Worm (Caenorhabditis elegans) whole organism, L2 larva: ENCODE data around the gene ZK632.4.

Experiments
- C34F6.9 ChIP-seq: fragments of 150-350 bp; optimal IDR thresholded peaks from 2 replicates; lab custom pipeline; 2014; ENCODE audit warnings: missing biosample characterization, missing genetic modification characterization
- F13H6.1 ChIP-seq: sonication (generic microtip); optimal IDR thresholded peaks from 2 replicates; lab custom pipeline; 2016; ENCODE audit warnings: missing genetic modification characterization, missing compliant biosample characterization
- R02D3.7 ChIP-seq: fragments of 150-350 bp; optimal IDR thresholded peaks from 2 replicates; lab custom pipeline; 2014; ENCODE audit warnings: missing biosample characterization, missing genetic modification characterization
- alr-1 ChIP-seq: fragments of 150-350 bp; optimal IDR thresholded peaks from 2 replicates; lab custom pipeline; 2014; ENCODE audit warnings: missing biosample characterization, missing genetic modification characterization
- aly-2 ChIP-seq: fragments of 150-350 bp; optimal IDR thresholded peaks from 2 replicates; lab custom pipeline; 2014; ENCODE audit warnings: missing biosample characterization, missing genetic modification characterization
- ama-1 ChIP-seq: fragments of 150-350 bp; optimal IDR thresholded peaks from 2 replicates; lab custom pipeline; 2018; ENCODE audit warnings: inconsistent platforms
- blmp-1 ChIP-seq: sonication (generic microtip); optimal IDR thresholded peaks from 2 replicates; lab custom pipeline; 2017; ENCODE audit warnings: missing genetic modification characterization, mild to moderate bottlenecking, missing compliant biosample characterization, antibody characterized with exemption, moderate library complexity; ENCODE audit not compliant: insufficient read depth
- ceh-16 ChIP-seq: fragments of 150-350 bp; optimal IDR thresholded peaks from 2 replicates; lab custom pipeline; 2014; ENCODE audit warnings: missing biosample characterization, missing genetic modification characterization
- ceh-82 ChIP-seq: fragments of 150-350 bp; optimal IDR thresholded peaks from 2 replicates; lab custom pipeline; 2014; ENCODE audit warnings: missing biosample characterization, missing genetic modification characterization
- dmd-4 ChIP-seq: sonication (generic microtip); optimal IDR thresholded peaks from 2 replicates; lab custom pipeline; 2017; ENCODE audit warnings: missing biosample characterization, missing genetic modification characterization
- egl-27 ChIP-seq: sonication (generic microtip); optimal IDR thresholded peaks from 3 replicates; lab custom pipeline; 2017; ENCODE audit warnings: missing biosample characterization, missing genetic modification reagents, missing genetic modification characterization
- elt-1 ChIP-seq: fragments of 150-350 bp; optimal IDR thresholded peaks from 2 replicates; lab custom pipeline; 2014; ENCODE audit warnings: missing biosample characterization, missing genetic modification characterization
- elt-3 ChIP-seq: sonication (generic microtip); optimal IDR thresholded peaks from 2 replicates; lab custom pipeline; 2017; ENCODE audit warnings: missing biosample characterization, missing genetic modification characterization
- fos-1 ChIP-seq: fragments of 150-350 bp; optimal IDR thresholded peaks from 2 replicates; lab custom pipeline; 2014; ENCODE audit warnings: missing biosample characterization, missing genetic modification characterization
- gmeb-1 ChIP-seq: fragments of 150-350 bp; optimal IDR thresholded peaks from 2 replicates; lab custom pipeline; 2014; ENCODE audit warnings: missing biosample characterization, missing genetic modification characterization
- lin-11 ChIP-seq: fragments of 150-350 bp; sonication (generic microtip); optimal IDR thresholded peaks from 2 replicates; lab custom pipeline; 2014; ENCODE audit warnings: missing biosample characterization, missing genetic modification characterization, inconsistent platforms, mixed read lengths
- lin-13 ChIP-seq: fragments of 150-350 bp; optimal IDR thresholded peaks from 2 replicates; lab custom pipeline; 2014; ENCODE audit warnings: missing biosample characterization, missing genetic modification reagents, missing genetic modification characterization
- lin-39 ChIP-seq: fragments of 150-350 bp; optimal IDR thresholded peaks from 2 replicates; lab custom pipeline; 2014; ENCODE audit warnings: missing biosample characterization, missing genetic modification reagents, missing genetic modification characterization
- mab-5 ChIP-seq: fragments of 150-350 bp; optimal IDR thresholded peaks from 2 replicates; lab custom pipeline; 2014; ENCODE audit warnings: missing biosample characterization, missing genetic modification characterization
- mbf-1 ChIP-seq: sonication (generic microtip); optimal IDR thresholded peaks from 2 replicates; lab custom pipeline; 2017; ENCODE audit warnings: missing biosample characterization, missing genetic modification characterization
- mdl-1 ChIP-seq, 2 experiments: fragments of 150-350 bp in 1 of 2; sonication (generic microtip) in 1 of 2; optimal IDR thresholded peaks; 2 replicates each; lab custom pipeline; 2017; ENCODE audit warnings: missing biosample characterization in 2 of 2, missing genetic modification characterization in 2 of 2
- nhr-10 ChIP-seq: sonication (generic microtip); optimal IDR thresholded peaks from 2 replicates; lab custom pipeline; 2017; ENCODE audit warnings: missing biosample characterization, missing genetic modification characterization
- nhr-11 ChIP-seq: fragments of 150-350 bp; optimal IDR thresholded peaks from 2 replicates; lab custom pipeline; 2014; ENCODE audit warnings: missing biosample characterization, missing genetic modification characterization
- nhr-12 ChIP-seq: fragments of 150-350 bp; optimal IDR thresholded peaks from 2 replicates; lab custom pipeline; 2014; ENCODE audit warnings: missing biosample characterization, missing genetic modification characterization
- nhr-129 ChIP-seq: fragments of 150-350 bp; optimal IDR thresholded peaks from 2 replicates; lab custom pipeline; 2014; ENCODE audit warnings: missing biosample characterization, missing genetic modification characterization
- nhr-21 ChIP-seq: fragments of 150-350 bp; optimal IDR thresholded peaks from 2 replicates; lab custom pipeline; 2014; ENCODE audit warnings: missing biosample characterization, missing genetic modification characterization
- nhr-237 ChIP-seq: fragments of 150-350 bp; optimal IDR thresholded peaks from 2 replicates; lab custom pipeline; 2014; ENCODE audit warnings: missing biosample characterization, missing genetic modification characterization
- nhr-25 ChIP-seq: fragments of 150-350 bp; sonication (generic microtip); optimal IDR thresholded peaks from 3 replicates; lab custom pipeline; 2014; ENCODE audit warnings: missing biosample characterization, missing genetic modification characterization
- nhr-6 ChIP-seq: fragments of 150-350 bp; optimal IDR thresholded peaks from 2 replicates; lab custom pipeline; 2014; ENCODE audit warnings: missing biosample characterization, missing genetic modification characterization
- nhr-77 ChIP-seq: fragments of 150-350 bp; optimal IDR thresholded peaks from 2 replicates; lab custom pipeline; 2014; ENCODE audit warnings: missing biosample characterization, missing genetic modification characterization
- peb-1 ChIP-seq: fragments of 150-350 bp; optimal IDR thresholded peaks from 2 replicates; lab custom pipeline; 2014; ENCODE audit warnings: missing biosample characterization, missing genetic modification characterization
- sem-4 ChIP-seq: fragments of 150-350 bp; optimal IDR thresholded peaks from 2 replicates; lab custom pipeline; 2014; ENCODE audit warnings: missing biosample characterization, missing genetic modification reagents, missing genetic modification characterization
- skn-1 ChIP-seq: sonication (generic microtip); optimal IDR thresholded peaks from 2 replicates; lab custom pipeline; 2017; ENCODE audit warnings: missing biosample characterization, missing genetic modification characterization
- sma-3 ChIP-seq: sonication (generic microtip); optimal IDR thresholded peaks from 2 replicates; lab custom pipeline; 2016; ENCODE audit warnings: missing genetic modification reagents, missing genetic modification characterization, missing compliant biosample characterization
- sma-9 ChIP-seq, 2 experiments: fragments of 150-350 bp in 1 of 2; sonication (generic microtip) in 1 of 2; optimal IDR thresholded peaks; 2 replicates each; lab custom pipeline; 2014 to 2016; ENCODE audit warnings: missing genetic modification characterization in 2 of 2, mild to moderate bottlenecking in 1 of 2, missing biosample characterization in 1 of 2, missing compliant biosample characterization in 1 of 2, missing genetic modification reagents in 1 of 2, moderate library complexity in 1 of 2
- snpc-4 ChIP-seq: fragments of 150-350 bp; optimal IDR thresholded peaks from 2 replicates; lab custom pipeline; 2014; ENCODE audit warnings: missing biosample characterization, missing genetic modification characterization
- unc-39 ChIP-seq: fragments of 150-350 bp; optimal IDR thresholded peaks from 2 replicates; lab custom pipeline; 2014; ENCODE audit warnings: missing biosample characterization, missing genetic modification characterization
- unc-62 ChIP-seq: fragments of 150-350 bp; optimal IDR thresholded peaks from 2 replicates; lab custom pipeline; 2014; ENCODE audit warnings: missing biosample characterization, missing genetic modification reagents, missing genetic modification characterization
- zag-1 ChIP-seq: fragments of 150-350 bp; optimal IDR thresholded peaks from 2 replicates; lab custom pipeline; 2014; ENCODE audit warnings: missing biosample characterization, missing genetic modification characterization
- ztf-1 ChIP-seq: fragments of 200-800 bp; sonication (Bioruptor generic); conservative IDR thresholded peaks from 2 replicates; pipeline ENCODE4 v1.3.6; 2022; ENCODE audit warnings: missing genetic modification characterization, missing compliant biosample characterization
- ztf-11 ChIP-seq: sonication (generic microtip); optimal IDR thresholded peaks from 2 replicates; lab custom pipeline; 2017; ENCODE audit warnings: missing biosample characterization, missing genetic modification characterization
- ztf-4 ChIP-seq: fragments of 150-350 bp; optimal IDR thresholded peaks from 2 replicates; lab custom pipeline; 2014; ENCODE audit warnings: missing biosample characterization, missing genetic modification characterization

ZK632.4 gene

ce11 chrIII:9843715-9844114 is 36.5 kb upstream of the ZK632.4 start, which contains the start of gene K11H3.5:
TSS of gene K11H3.5 (plus strand) at chrIII:9843768.
- TF ChIP-seq fos-1 (tag; lab: Kevin White, UChicago) (no peak), ceh-82 (no peak), mdl-1 (tag; optimal IDR thresholded peaks at IDR 0.05; lab: Kevin White, UChicago) (no peak), ceh-16 (no peak), unc-62 (GFP tag; lab: Kevin White, UChicago) (no peak), C34F6.9 (tag; lab: Kevin White, UChicago) (no peak), nhr-12 (tag; lab: Kevin White, UChicago) (no peak), elt-3 (tag; lab: Kevin White, UChicago) (no peak), mab-5 (tag; lab: Kevin White, UChicago) (no peak), nhr-237 (no peak), blmp-1 (tag; lab: Kevin White, UChicago) (no peak), skn-1 (tag; lab: Kevin White, UChicago) (no peak), R02D3.7 (tag; lab: Kevin White, UChicago) (no peak), egl-27 (no peak), dmd-4 (tag; lab: Kevin White, UChicago) (no peak), nhr-21 (tag; lab: Kevin White, UChicago) (no peak), alr-1 (no peak), sma-9 (GFP tag; optimal IDR thresholded peaks at IDR 0.05; lab: Kevin White, UChicago) (no peak), sma-9 (tag; optimal IDR thresholded peaks at IDR 0.05; lab: Kevin White, UChicago) (no peak)
- TF ChIP-seq, all 48 proteins: peak for 0

ce11 chrIII:9834888-9835287 is 27.6 kb upstream of the ZK632.4 start, which contains the start of gene K11H3.8:
TSS of gene K11H3.8 (plus strand) at chrIII:9835188.
- TF ChIP-seq ztf-11 (tag; lab: Kevin White, UChicago) (no peak), blmp-1 (tag; lab: Kevin White, UChicago) (no peak), ceh-16 (no peak), peb-1 (tag; lab: Kevin White, UChicago) (no peak), ceh-82 (no peak), unc-39 (no peak), nhr-6 (no peak), nhr-10 (tag; lab: Kevin White, UChicago) (no peak), F13H6.1 (tag; lab: Kevin White, UChicago) (no peak), egl-27 (no peak), ztf-1 (GFP tag; lab: Robert Waterston, UW) (no peak), zag-1 (tag; lab: Kevin White, UChicago) (no peak), snpc-4 (tag; lab: Kevin White, UChicago) (no peak), sem-4 (tag; lab: Kevin White, UChicago) (no peak)

- TF ChIP-seq nhr-237 (no peak), lin-39 (tag; lab: Kevin White, UChicago) (no peak), aly-2 (tag; lab: Kevin White, UChicago) (no peak), lin-13 (no peak), sem-4 (tag; lab: Kevin White, UChicago) (no peak), nhr-21 (tag; lab: Kevin White, UChicago) (no peak)
Observed at ce11 chrIII:9832569-9832968, 25.3 kb upstream of the ZK632.4 start.

- TF ChIP-seq mbf-1 (tag; lab: Kevin White, UChicago), result no peak
- TF ChIP-seq ztf-1 (GFP tag; lab: Robert Waterston, UW), result no peak
Observed at ce11 chrIII:9830502-9830901, 23.2 kb upstream of the ZK632.4 start, which contains the start of gene ZK632.12. TSS of gene ZK632.12 (plus strand) at chrIII:9830802.

- no peak for TF ChIP-seq nhr-11 (tag; lab: Kevin White, UChicago)
- peak; percentile 33 for TF ChIP-seq fos-1 (tag; lab: Kevin White, UChicago)
- no peak for TF ChIP-seq aly-2 (tag; lab: Kevin White, UChicago)
- no peak for TF ChIP-seq nhr-237
- no peak for TF ChIP-seq sem-4 (tag; lab: Kevin White, UChicago)
- TF ChIP-seq ztf-4, result peak; percentile 16
- TF ChIP-seq zag-1 (tag; lab: Kevin White, UChicago), result no peak
- peak; percentile 36 for TF ChIP-seq sma-3
- peak; percentile 61 for TF ChIP-seq lin-13
- peak; percentile 44 for TF ChIP-seq nhr-129 (tag; lab: Kevin White, UChicago)
- no peak for TF ChIP-seq mdl-1 (tag; optimal IDR thresholded peaks at IDR 0.05; lab: Kevin White, UChicago)
- no peak for TF ChIP-seq ama-1 (lab: Kevin White, UChicago)
- no peak for TF ChIP-seq skn-1 (tag; lab: Kevin White, UChicago)
- TF ChIP-seq elt-1 (tag; lab: Kevin White, UChicago), result no peak
- TF ChIP-seq egl-27, result peak; percentile 7
- no peak for TF ChIP-seq snpc-4 (tag; lab: Kevin White, UChicago)
- TF ChIP-seq nhr-12 (tag; lab: Kevin White, UChicago), result no peak
- peak; percentile 25 for TF ChIP-seq gmeb-1 (tag; lab: Kevin White, UChicago)
- TF ChIP-seq unc-39, result no peak
- TF ChIP-seq lin-11 (tag; lab: Kevin White, UChicago), result no peak
- peak; percentile 9 for TF ChIP-seq nhr-25 (tag; lab: Kevin White, UChicago)
- TF ChIP-seq ceh-16, result no peak
- TF ChIP-seq F13H6.1 (tag; lab: Kevin White, UChicago), result no peak
- TF ChIP-seq nhr-77, result no peak
- TF ChIP-seq C34F6.9 (tag; lab: Kevin White, UChicago), result peak; percentile 81
- no peak for TF ChIP-seq ceh-82
- TF ChIP-seq dmd-4 (tag; lab: Kevin White, UChicago), result no peak
Observed at ce11 chrIII:9827163-9827951, 20.1 kb upstream of the ZK632.4 start, which contains the start of the genes ZK632.10 and ZK632.11. TSS of gene ZK632.10 (minus strand) at chrIII:9827722. TSS of gene ZK632.11 (plus strand) at chrIII:9827915.
